Worm (Caenorhabditis elegans) whole organism, L1 larva: ENCODE measurements around the gene dmd-7.

Source experiments
- C34B4.2 ChIP-seq: sonication (generic microtip); optimal IDR thresholded peaks from 2 replicates; lab custom pipeline; 2017; ENCODE audit warnings: mild to moderate bottlenecking, missing genetic modification characterization, missing compliant biosample characterization
- Y116A8C.19 ChIP-seq: sonication (generic microtip); optimal IDR thresholded peaks from 2 replicates; lab custom pipeline; 2016; ENCODE audit warnings: missing compliant biosample characterization, missing genetic modification characterization, borderline replicate concordance
- aha-1 ChIP-seq: fragments of 150-350 bp; optimal IDR thresholded peaks from 2 replicates; lab custom pipeline; 2014; ENCODE audit warnings: missing biosample characterization, missing genetic modification characterization
- alr-1 ChIP-seq: fragments of 200-800 bp; sonication (Bioruptor generic); optimal IDR thresholded peaks from 2 replicates; lab custom pipeline; 2018; ENCODE audit warnings: borderline replicate concordance, mild to moderate bottlenecking, missing genetic modification characterization, missing compliant biosample characterization
- aly-2 ChIP-seq: fragments of 150-350 bp; optimal IDR thresholded peaks from 2 replicates; lab custom pipeline; 2014; ENCODE audit warnings: missing biosample characterization, missing genetic modification characterization
- ceh-63 ChIP-seq: fragments of 200-800 bp; sonication (Bioruptor generic); optimal IDR thresholded peaks from 2 replicates; lab custom pipeline; 2018; ENCODE audit warnings: mild to moderate bottlenecking, missing genetic modification characterization, missing compliant biosample characterization
- ceh-8 ChIP-seq: fragments of 200-800 bp; sonication (Bioruptor generic); optimal IDR thresholded peaks from 2 replicates; lab custom pipeline; 2018; ENCODE audit warnings: mild to moderate bottlenecking, missing genetic modification characterization, moderate library complexity, missing compliant biosample characterization
- ceh-82 ChIP-seq, 3 experiments: fragments of 150-350 bp in 1 of 3; sonication (generic microtip) in 2 of 3; optimal IDR thresholded peaks; 2 replicates each; lab custom pipeline; 2014 to 2017; ENCODE audit warnings: missing biosample characterization in 3 of 3, missing genetic modification characterization in 3 of 3
- ceh-90 ChIP-seq: sonication (generic microtip); optimal IDR thresholded peaks from 2 replicates; lab custom pipeline; 2016; ENCODE audit warnings: missing genetic modification characterization, missing compliant biosample characterization
- dsc-1 ChIP-seq: sonication (generic microtip); optimal IDR thresholded peaks from 2 replicates; lab custom pipeline; 2016; ENCODE audit warnings: mild to moderate bottlenecking, missing genetic modification characterization, missing compliant biosample characterization
- efl-3 ChIP-seq: fragments of 200-800 bp; sonication (Bioruptor generic); optimal IDR thresholded peaks from 2 replicates; lab custom pipeline; 2018; ENCODE audit warnings: mild to moderate bottlenecking, missing genetic modification characterization, missing compliant biosample characterization
- egl-13 ChIP-seq: sonication (generic microtip); optimal IDR thresholded peaks from 2 replicates; lab custom pipeline; 2016; ENCODE audit warnings: missing genotype, missing genetic modification reagents, missing genetic modification characterization, missing compliant biosample characterization
- ets-5 ChIP-seq: fragments of 200-800 bp; sonication (Bioruptor generic); IDR thresholded peaks from 2 replicates; pipeline ENCODE4 v1.3.6; 2022; ENCODE audit warnings: missing genetic modification characterization, missing compliant biosample characterization
- fkh-10 ChIP-seq: sonication (generic microtip); optimal IDR thresholded peaks from 2 replicates; lab custom pipeline; 2017; ENCODE audit warnings: missing biosample characterization, missing genetic modification reagents, missing genetic modification characterization
- fkh-4 ChIP-seq: sonication (generic microtip); optimal IDR thresholded peaks from 2 replicates; lab custom pipeline; 2016; ENCODE audit warnings: missing compliant biosample characterization, missing genetic modification characterization, borderline replicate concordance
- fkh-8 ChIP-seq: sonication (generic microtip); optimal IDR thresholded peaks from 2 replicates; lab custom pipeline; 2016; ENCODE audit warnings: mild to moderate bottlenecking, missing genetic modification characterization, missing compliant biosample characterization
- fos-1 ChIP-seq: fragments of 150-350 bp; optimal IDR thresholded peaks from 2 replicates; lab custom pipeline; 2014; ENCODE audit warnings: missing biosample characterization, missing genetic modification characterization
- hpl-2 ChIP-seq: fragments of 150-350 bp; optimal IDR thresholded peaks from 2 replicates; lab custom pipeline; 2014; ENCODE audit warnings: missing biosample characterization, missing genetic modification reagents, missing genetic modification characterization
- irx-1 ChIP-seq: sonication (generic microtip); optimal IDR thresholded peaks from 2 replicates; lab custom pipeline; 2016; ENCODE audit warnings: missing genetic modification characterization, missing compliant biosample characterization
- lin-13 ChIP-seq: fragments of 150-350 bp; optimal IDR thresholded peaks from 2 replicates; lab custom pipeline; 2014; ENCODE audit warnings: missing biosample characterization, missing genetic modification reagents, missing genetic modification characterization
- lin-15B ChIP-seq: fragments of 150-350 bp; sonication (generic microtip); optimal IDR thresholded peaks from 3 replicates; lab custom pipeline; 2014; ENCODE audit warnings: missing biosample characterization, missing genetic modification characterization
- lin-35 ChIP-seq, 2 experiments: fragments of 150-350 bp; optimal IDR thresholded peaks; 2 replicates each; lab custom pipeline; 2014; ENCODE audit warnings: missing biosample characterization in 2 of 2, missing genetic modification characterization in 2 of 2, missing genetic modification reagents in 2 of 2
- mdl-1 ChIP-seq, 2 experiments: fragments of 150-350 bp; optimal IDR thresholded peaks; 2 replicates each; lab custom pipeline; 2014 to 2017; ENCODE audit warnings: missing biosample characterization in 2 of 2, missing genetic modification characterization in 2 of 2, inconsistent platforms in 1 of 2
- mef-2 ChIP-seq: fragments of 150-350 bp; optimal IDR thresholded peaks from 2 replicates; lab custom pipeline; 2014; ENCODE audit warnings: missing biosample characterization, missing genetic modification characterization
- nhr-11 ChIP-seq: fragments of 150-350 bp; optimal IDR thresholded peaks from 2 replicates; lab custom pipeline; 2014; ENCODE audit warnings: missing biosample characterization, missing genetic modification characterization
- nhr-12 ChIP-seq: sonication (generic microtip); optimal IDR thresholded peaks from 2 replicates; lab custom pipeline; 2017; ENCODE audit warnings: missing biosample characterization, missing genetic modification characterization
- nhr-19 ChIP-seq: fragments of 200-800 bp; sonication (Bioruptor generic); conservative IDR thresholded peaks from 2 replicates; pipeline ENCODE4 v1.3.6; 2022; ENCODE audit warnings: missing genetic modification characterization, missing compliant biosample characterization
- nhr-237 ChIP-seq: fragments of 150-350 bp; optimal IDR thresholded peaks from 2 replicates; lab custom pipeline; 2014; ENCODE audit warnings: missing biosample characterization, missing genetic modification characterization
- nhr-28 ChIP-seq: fragments of 150-350 bp; optimal IDR thresholded peaks from 2 replicates; lab custom pipeline; 2014; ENCODE audit warnings: missing biosample characterization, missing genetic modification characterization
- nhr-47 ChIP-seq: sonication (generic microtip); optimal IDR thresholded peaks from 2 replicates; lab custom pipeline; 2016; ENCODE audit warnings: mild to moderate bottlenecking, missing genetic modification characterization, moderate library complexity, missing compliant biosample characterization
- nhr-76 ChIP-seq: sonication (generic microtip); optimal IDR thresholded peaks from 2 replicates; lab custom pipeline; 2017; ENCODE audit warnings: missing biosample characterization, missing genetic modification characterization
- nhr-77 ChIP-seq: fragments of 150-350 bp; optimal IDR thresholded peaks from 2 replicates; lab custom pipeline; 2014; ENCODE audit warnings: missing biosample characterization, missing genetic modification characterization
- nhr-84 ChIP-seq: sonication (generic microtip); optimal IDR thresholded peaks from 2 replicates; lab custom pipeline; 2017; ENCODE audit warnings: missing biosample characterization, missing genetic modification characterization
- nhr-85 ChIP-seq: sonication (generic microtip); peaks from one replicate; lab custom pipeline; 2016; ENCODE audit warnings: missing genetic modification characterization, inconsistent platforms, missing compliant biosample characterization
- pag-3 ChIP-seq: sonication (generic microtip); optimal IDR thresholded peaks from 2 replicates; lab custom pipeline; 2017; ENCODE audit warnings: missing genetic modification characterization, mild to moderate bottlenecking, missing compliant biosample characterization, antibody characterized with exemption, borderline replicate concordance; ENCODE audit not compliant: insufficient read depth
- pqm-1 ChIP-seq: sonication (generic microtip); optimal IDR thresholded peaks from 3 replicates; lab custom pipeline; 2017; ENCODE audit warnings: missing biosample characterization, missing genetic modification characterization
- rnt-1 ChIP-seq: sonication (generic microtip); optimal IDR thresholded peaks from 2 replicates; lab custom pipeline; 2016; ENCODE audit warnings: mild to moderate bottlenecking, missing genetic modification characterization, moderate library complexity, missing compliant biosample characterization
- skn-1 ChIP-seq: fragments of 150-350 bp; optimal IDR thresholded peaks from 2 replicates; lab custom pipeline; 2014; ENCODE audit warnings: missing biosample characterization, missing genetic modification characterization
- snpc-4 ChIP-seq: fragments of 150-350 bp; optimal IDR thresholded peaks from 2 replicates; lab custom pipeline; 2014; ENCODE audit warnings: missing biosample characterization, missing genetic modification characterization
- sox-4 ChIP-seq: sonication (generic microtip); optimal IDR thresholded peaks from 2 replicates; lab custom pipeline; 2016; ENCODE audit warnings: missing genetic modification characterization, missing compliant biosample characterization
- sptf-1 ChIP-seq: fragments of 150-350 bp; optimal IDR thresholded peaks from 2 replicates; lab custom pipeline; 2014; ENCODE audit warnings: missing biosample characterization, missing genetic modification characterization
- sup-37 ChIP-seq: fragments of 200-800 bp; sonication (Bioruptor generic); optimal IDR thresholded peaks from 2 replicates; lab custom pipeline; 2018; ENCODE audit warnings: mild to moderate bottlenecking, missing genetic modification characterization, missing compliant biosample characterization
- swsn-7 ChIP-seq: sonication (generic microtip); optimal IDR thresholded peaks from 2 replicates; lab custom pipeline; 2016; ENCODE audit warnings: missing genetic modification characterization, missing compliant biosample characterization
- tlp-1 ChIP-seq: fragments of 150-350 bp; optimal IDR thresholded peaks from 2 replicates; lab custom pipeline; 2014; ENCODE audit warnings: missing biosample characterization, missing genetic modification characterization
- unc-130 ChIP-seq: fragments of 150-350 bp; optimal IDR thresholded peaks from 2 replicates; lab custom pipeline; 2017; ENCODE audit warnings: missing biosample characterization, missing genetic modification characterization, inconsistent platforms
- unc-30 ChIP-seq: sonication (generic microtip); optimal IDR thresholded peaks from 2 replicates; lab custom pipeline; 2017; ENCODE audit warnings: missing biosample characterization, missing genetic modification characterization
- unc-86 ChIP-seq: sonication (generic microtip); optimal IDR thresholded peaks from 2 replicates; lab custom pipeline; 2016; ENCODE audit warnings: missing genetic modification characterization, missing compliant biosample characterization
- unc-98 ChIP-seq: fragments of 200-800 bp; sonication (Bioruptor generic); IDR thresholded peaks from 2 replicates; pipeline ENCODE4 v1.3.6; 2022; ENCODE audit warnings: missing genetic modification characterization, missing compliant biosample characterization
- vab-15 ChIP-seq: sonication (generic microtip); optimal IDR thresholded peaks from 2 replicates; lab custom pipeline; 2017; ENCODE audit warnings: missing genotype, mild to moderate bottlenecking, missing genetic modification characterization, missing compliant biosample characterization
- xbp-1 ChIP-seq: sonication (generic microtip); optimal IDR thresholded peaks from 2 replicates; lab custom pipeline; 2016; ENCODE audit warnings: missing genetic modification characterization, missing compliant biosample characterization
- zag-1 ChIP-seq: fragments of 150-350 bp; optimal IDR thresholded peaks from 2 replicates; lab custom pipeline; 2014; ENCODE audit warnings: missing biosample characterization, missing genetic modification characterization
- zip-4 ChIP-seq: fragments of 200-800 bp; sonication (Bioruptor generic); optimal IDR thresholded peaks from 2 replicates; lab custom pipeline; 2018; ENCODE audit warnings: mild to moderate bottlenecking, missing genetic modification characterization, moderate library complexity, missing compliant biosample characterization
- ztf-11 ChIP-seq, 2 experiments: sonication (generic microtip); optimal IDR thresholded peaks; 2 replicates each; lab custom pipeline; 2016 to 2017; ENCODE audit warnings: missing genetic modification characterization in 2 of 2, missing biosample characterization in 1 of 2, missing compliant biosample characterization in 1 of 2

The dmd-7 gene

DNA sequence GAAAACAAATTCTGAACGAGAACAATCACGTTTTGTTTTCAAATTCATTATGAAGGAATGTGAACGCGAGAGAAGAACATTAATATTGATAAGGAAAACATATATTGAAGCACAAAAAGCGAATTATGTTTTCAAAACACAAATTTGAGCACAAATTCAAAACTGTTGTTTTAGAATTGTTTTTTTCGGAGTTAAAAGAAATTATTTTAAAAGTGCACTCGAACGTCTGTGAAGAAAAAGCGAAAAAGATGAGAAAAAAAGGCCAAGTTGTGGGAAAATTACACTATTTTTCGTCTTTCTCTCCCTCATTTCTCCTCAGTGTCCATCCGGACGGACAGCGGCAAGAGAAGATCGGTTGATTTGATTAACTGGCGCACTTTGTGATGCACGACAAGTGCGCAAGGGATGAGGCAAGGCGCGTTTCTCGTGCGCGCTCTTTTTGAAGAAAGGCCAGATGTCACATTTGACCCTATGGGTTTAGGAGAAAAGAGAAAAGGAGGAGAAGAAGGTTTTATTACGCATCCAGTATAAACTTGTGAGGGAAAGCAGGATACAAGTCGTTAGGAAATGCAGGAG is 20.6 kb downstream of the dmd-7 start, which contains the start of gene mrck-1 (continued):
- TF ChIP-seq egl-13 (tag; lab: Kevin White, UChicago) (peak; percentile 85), unc-130 (peak; percentile 85), ceh-90 (tag; lab: Kevin White, UChicago) (no peak), fkh-8 (peak; percentile 78), rnt-1 (peak; percentile 96), nhr-85 (tag; lab: Kevin White, UChicago) (peak; percentile 95), sup-37 (GFP tag; lab: Kevin White, UChicago) (peak; percentile 64), fkh-10 (GFP tag; lab: Kevin White, UChicago) (peak; percentile 65), efl-3 (GFP tag; lab: Kevin White, UChicago) (no peak), nhr-19 (GFP tag; lab: Robert Waterston, UW) (peak; percentile 92), dsc-1 (tag; lab: Kevin White, UChicago) (peak; percentile 99), sptf-1 (tag; lab: Kevin White, UChicago) (no peak), nhr-237 (tag; lab: Kevin White, UChicago) (peak; percentile 21), hpl-2 (GFP tag; lab: Kevin White, UChicago) (peak; percentile 30), unc-86 (tag; lab: Kevin White, UChicago) (peak; percentile 90), lin-13 (GFP tag; lab: Kevin White, UChicago) (peak; percentile 94), nhr-11 (tag; lab: Kevin White, UChicago) (peak; percentile 53), lin-35 (GFP tag; optimal IDR thresholded peaks at IDR 0.05; lab: Kevin White, UChicago) (peak; percentile 83 to 91), mef-2 (peak; percentile 73), zag-1 (tag; lab: Kevin White, UChicago) (peak; percentile 90), zip-4 (GFP tag; lab: Kevin White, UChicago) (peak; percentile 73), unc-30 (tag; lab: Kevin White, UChicago) (no peak), ceh-63 (GFP tag; lab: Kevin White, UChicago) (peak; percentile 20), pqm-1 (tag; lab: Kevin White, UChicago) (no peak), nhr-12 (tag; lab: Kevin White, UChicago) (no peak), swsn-7 (peak; percentile 97), Y116A8C.19 (tag; lab: Kevin White, UChicago) (no peak), vab-15 (peak; percentile 94), nhr-84 (tag; lab: Kevin White, UChicago) (no peak), ztf-11 (tag; optimal IDR thresholded peaks at IDR 0.05; lab: Kevin White, UChicago) (peak in 1 of 2 experiments; percentile 81), fkh-4 (tag; lab: Kevin White, UChicago) (peak; percentile 87), aha-1 (peak; percentile 53), nhr-76 (tag; lab: Kevin White, UChicago) (peak; percentile 5), irx-1 (tag; lab: Kevin White, UChicago) (peak; percentile 89), nhr-47 (tag; lab: Kevin White, UChicago) (peak; percentile 96), sox-4 (tag; lab: Kevin White, UChicago) (peak; percentile 64), nhr-28 (tag; lab: Kevin White, UChicago) (no peak), tlp-1 (tag; lab: Kevin White, UChicago) (no peak), xbp-1 (tag; lab: Kevin White, UChicago) (peak; percentile 96), fos-1 (peak; percentile 89), ceh-8 (GFP tag; lab: Kevin White, UChicago) (peak; percentile 100), nhr-77 (tag; lab: Kevin White, UChicago) (peak; percentile 84), C34B4.2 (tag; lab: Kevin White, UChicago) (no peak), mdl-1 (tag; optimal IDR thresholded peaks at IDR 0.05; lab: Kevin White, UChicago) (peak; percentile 12 to 87), ets-5 (GFP tag; lab: Robert Waterston, UW) (no peak), pag-3 (tag; lab: Kevin White, UChicago) (no peak), snpc-4 (tag; lab: Kevin White, UChicago) (peak; percentile 81), skn-1 (tag; lab: Kevin White, UChicago) (peak; percentile 87), lin-15B (tag; lab: Kevin White, UChicago) (peak; percentile 69), ceh-82 (tag; optimal IDR thresholded peaks at IDR 0.05; lab: Kevin White, UChicago) (peak; percentile 92 to 97 (median 93)), aly-2 (peak; percentile 88), alr-1 (no peak), unc-98 (no peak)
